Fruit fly (Drosophila melanogaster) whole organism, embryonic: ENCODE measurements around the gene MTF-1.

ENCODE experiments used
- Antp ChIP-seq: fragments of 200-800 bp; sonication (Bioruptor generic); optimal IDR thresholded peaks from 3 replicates; lab custom pipeline; 2016; ENCODE audit warnings: missing biosample characterization, missing genetic modification characterization
- Awh ChIP-seq: fragments of 200-800 bp; sonication (Bioruptor generic); IDR thresholded peaks from 2 replicates; pipeline ENCODE4, ENCODE4 v1.3.6; 2022; ENCODE audit warnings: missing biosample characterization, missing genetic modification characterization
- BEAF-32 ChIP-seq: fragments of 200-800 bp; sonication (Bioruptor generic); optimal IDR thresholded peaks from 3 replicates; lab custom pipeline; 2017; ENCODE audit warnings: missing biosample characterization, missing genetic modification characterization, mild to moderate bottlenecking, moderate library complexity, missing genetic modification reagents
- C15 ChIP-seq: fragments of 200-800 bp; sonication (Bioruptor generic); IDR thresholded peaks from 3 replicates; pipeline ENCODE4 v1.3.6; 2022; ENCODE audit warnings: missing biosample characterization, missing genetic modification characterization
- CG11093 ChIP-seq: fragments of 200-800 bp; sonication (Bioruptor generic); IDR thresholded peaks from 3 replicates; pipeline ENCODE4 v1.3.6; 2022; ENCODE audit warnings: missing biosample characterization, missing genetic modification characterization
- CG11398 ChIP-seq: fragments of 200-800 bp; sonication (Bioruptor generic); optimal IDR thresholded peaks from 2 replicates; lab custom pipeline; 2016; ENCODE audit warnings: missing biosample characterization, missing genetic modification characterization
- CG12942 ChIP-seq: fragments of 200-800 bp; sonication (Bioruptor generic); optimal IDR thresholded peaks from 3 replicates; lab custom pipeline; 2016; ENCODE audit warnings: missing biosample characterization, missing genetic modification characterization
- CG14050 ChIP-seq: fragments of 200-800 bp; sonication (Bioruptor generic); IDR thresholded peaks from 3 replicates; pipeline ENCODE4 v1.3.6; 2022; ENCODE audit warnings: missing biosample characterization, missing genetic modification characterization
- CG16813 ChIP-seq: fragments of 200-800 bp; sonication (Bioruptor generic); IDR thresholded peaks from 3 replicates; pipeline ENCODE4 v1.3.6; 2022; ENCODE audit warnings: missing biosample characterization, missing genetic modification characterization; ENCODE audit not compliant: partially characterized antibody
- CG17385 ChIP-seq: fragments of 200-800 bp; sonication (Bioruptor generic); optimal IDR thresholded peaks from 3 replicates; lab custom pipeline; 2018; ENCODE audit warnings: missing biosample characterization, mild to moderate bottlenecking, missing genetic modification characterization
- CG18599 ChIP-seq: fragments of 200-800 bp; sonication (Bioruptor generic); optimal IDR thresholded peaks from 3 replicates; lab custom pipeline; 2017; ENCODE audit warnings: missing biosample characterization, missing genetic modification characterization, mild to moderate bottlenecking, moderate library complexity, missing genetic modification reagents
- CG18619 ChIP-seq: fragments of 200-800 bp; sonication (Bioruptor generic); optimal IDR thresholded peaks from 3 replicates; lab custom pipeline; 2017; ENCODE audit warnings: missing biosample characterization, mild to moderate bottlenecking, missing genetic modification characterization
- CG31224 ChIP-seq: fragments of 200-800 bp; sonication (Bioruptor generic); IDR thresholded peaks from 2 replicates; pipeline ENCODE4 v1.3.6; 2022; ENCODE audit warnings: missing biosample characterization, missing genetic modification characterization
- CG34376 ChIP-seq: fragments of 200-800 bp; sonication (Bioruptor generic); optimal IDR thresholded peaks from 2 replicates; lab custom pipeline; 2018; ENCODE audit warnings: missing biosample characterization, mild to moderate bottlenecking, missing genetic modification characterization
- CG3726 ChIP-seq: fragments of 200-800 bp; sonication (Bioruptor generic); IDR thresholded peaks from 3 replicates; pipeline ENCODE4, ENCODE4 v1.3.6; 2022; ENCODE audit warnings: missing biosample characterization, missing genetic modification characterization
- CG4707 ChIP-seq: fragments of 200-800 bp; sonication (Bioruptor generic); optimal IDR thresholded peaks from 2 replicates; lab custom pipeline; 2018; ENCODE audit warnings: missing biosample characterization, mild to moderate bottlenecking, missing genetic modification characterization, moderate library complexity
- D19B ChIP-seq: fragments of 200-800 bp; sonication (Bioruptor generic); optimal IDR thresholded peaks from 2 replicates; lab custom pipeline; 2017; ENCODE audit warnings: missing biosample characterization, mild to moderate bottlenecking, missing genetic modification characterization
- Gug ChIP-seq: fragments of 200-800 bp; sonication (Bioruptor generic); IDR thresholded peaks from 4 replicates; pipeline ENCODE4 v1.3.6; 2022; ENCODE audit warnings: missing biosample characterization, missing genetic modification characterization
- HLH3B ChIP-seq: fragments of 200-800 bp; sonication (Bioruptor generic); IDR thresholded peaks from 2 replicates; pipeline ENCODE4 v1.3.6; 2022; ENCODE audit warnings: missing biosample characterization, missing genetic modification characterization
- HLH54F ChIP-seq: fragments of 200-800 bp; sonication (Bioruptor generic); optimal IDR thresholded peaks from 3 replicates; lab custom pipeline; 2016; ENCODE audit warnings: missing biosample characterization, missing genetic modification characterization
- Hr39 ChIP-seq: fragments of >200 bp; optimal IDR thresholded peaks from 2 replicates; lab custom pipeline; 2017
- Hr51 ChIP-seq, 2 experiments: fragments of 200-800 bp; sonication (Bioruptor generic); optimal IDR thresholded peaks; 2 replicates in 1 of 2; 3 replicates in 1 of 2; lab custom pipeline; 2016 to 2018; ENCODE audit warnings: missing biosample characterization in 2 of 2, missing genetic modification characterization in 2 of 2, mild to moderate bottlenecking in 1 of 2, moderate library complexity in 1 of 2
- NfI ChIP-seq: fragments of 200-800 bp; sonication (Bioruptor generic); optimal IDR thresholded peaks from 3 replicates; lab custom pipeline; 2018; ENCODE audit warnings: missing biosample characterization, mild to moderate bottlenecking, missing genetic modification characterization, moderate library complexity
- Spps ChIP-seq: fragments of 200-800 bp; sonication (Bioruptor generic); optimal IDR thresholded peaks from 2 replicates; lab custom pipeline; 2018; ENCODE audit warnings: missing biosample characterization, mild to moderate bottlenecking, missing genetic modification characterization
- Taf1 ChIP-seq: fragments of 200-800 bp; sonication (Bioruptor generic); IDR thresholded peaks from 2 replicates; pipeline ENCODE4 v1.3.6; 2022; ENCODE audit warnings: missing biosample characterization, missing genetic modification characterization
- ab ChIP-seq: fragments of 200-800 bp; sonication (Bioruptor generic); optimal IDR thresholded peaks from 2 replicates; lab custom pipeline; 2016; ENCODE audit warnings: missing biosample characterization, missing genetic modification characterization
- ara ChIP-seq: fragments of 200-800 bp; sonication (Bioruptor generic); IDR thresholded peaks from 2 replicates; pipeline ENCODE4 v1.3.6; 2022; ENCODE audit warnings: missing biosample characterization, missing genetic modification characterization
- bbx ChIP-seq: fragments of 200-800 bp; sonication (Bioruptor generic); IDR thresholded peaks from 2 replicates; pipeline ENCODE4 v1.3.6; 2022; ENCODE audit warnings: missing biosample characterization, missing genetic modification characterization; ENCODE audit not compliant: partially characterized antibody
- cad ChIP-seq: fragments of >200 bp; optimal IDR thresholded peaks from 2 replicates; lab custom pipeline; 2017; ENCODE audit warnings: missing biosample characterization, missing genetic modification characterization
- chinmo ChIP-seq: fragments of 200-800 bp; sonication (Bioruptor generic); IDR thresholded peaks from 4 replicates; pipeline ENCODE4 v1.3.6; 2022; ENCODE audit warnings: missing biosample characterization, missing genetic modification characterization; ENCODE audit not compliant: partially characterized antibody
- cwo ChIP-seq: fragments of 200-800 bp; sonication (Bioruptor generic); optimal IDR thresholded peaks from 3 replicates; lab custom pipeline; 2017; ENCODE audit warnings: missing biosample characterization, missing genetic modification characterization, mild to moderate bottlenecking, moderate library complexity, missing genetic modification reagents
- emc ChIP-seq: fragments of 200-800 bp; sonication (Bioruptor generic); optimal IDR thresholded peaks from 2 replicates; lab custom pipeline; 2016; ENCODE audit warnings: missing biosample characterization, missing genetic modification characterization
- eve ChIP-seq, 2 experiments: fragments of >200 bp; optimal IDR thresholded peaks; 2 replicates each; lab custom pipeline; 2017; ENCODE audit warnings: missing biosample characterization in 2 of 2, missing genetic modification characterization in 2 of 2
- gro ChIP-seq: fragments of 200-800 bp; sonication (Bioruptor generic); optimal IDR thresholded peaks from 2 replicates; lab custom pipeline; 2016; ENCODE audit warnings: missing biosample characterization, missing genetic modification characterization
- gsb-n ChIP-seq: fragments of 200-800 bp; sonication (Bioruptor generic); optimal IDR thresholded peaks from 3 replicates; lab custom pipeline; 2018; ENCODE audit warnings: missing biosample characterization, mild to moderate bottlenecking, missing genetic modification characterization
- h ChIP-seq: fragments of >200 bp; optimal IDR thresholded peaks from 2 replicates; lab custom pipeline; 2017
- hb ChIP-seq: fragments of 200-800 bp; sonication (Bioruptor generic); IDR thresholded peaks from 3 replicates; pipeline ENCODE4 v1.3.6; 2022; ENCODE audit warnings: missing biosample characterization, missing genetic modification characterization; ENCODE audit not compliant: partially characterized antibody
- hbn ChIP-seq: fragments of 200-800 bp; sonication (Bioruptor generic); IDR thresholded peaks from 2 replicates; pipeline ENCODE4 v1.3.6; 2022; ENCODE audit warnings: missing biosample characterization, missing genetic modification characterization; ENCODE audit not compliant: partially characterized antibody
- her ChIP-seq: fragments of 200-800 bp; sonication (Bioruptor generic); optimal IDR thresholded peaks from 2 replicates; lab custom pipeline; 2016; ENCODE audit warnings: missing biosample characterization, missing genetic modification characterization
- ind ChIP-seq: fragments of 200-800 bp; sonication (Bioruptor generic); optimal IDR thresholded peaks from 3 replicates; lab custom pipeline; 2016; ENCODE audit warnings: missing biosample characterization, missing genetic modification characterization
- lbe ChIP-seq: fragments of 200-800 bp; sonication (Bioruptor generic); optimal IDR thresholded peaks from 2 replicates; lab custom pipeline; 2016; ENCODE audit warnings: missing biosample characterization, mild to moderate bottlenecking, missing genetic modification characterization
- pan ChIP-seq, 4 experiments: fragments of >200 bp in 3 of 4; fragments of 200-800 bp in 1 of 4; sonication (Bioruptor generic) in 1 of 4; optimal IDR thresholded peaks in 3 of 4; IDR thresholded peaks in 1 of 4; 2 replicates each; pipeline versions ENCODE4 v1.3.6 to Lab custom; 2017 to 2022; ENCODE audit warnings: missing biosample characterization in 2 of 4, missing genetic modification characterization in 2 of 4, mixed read lengths in 1 of 4
- pb ChIP-seq: fragments of 200-800 bp; sonication (Bioruptor generic); optimal IDR thresholded peaks from 3 replicates; lab custom pipeline; 2016; ENCODE audit warnings: missing biosample characterization, missing genetic modification characterization
- phol ChIP-seq: fragments of 200-800 bp; sonication (Bioruptor generic); optimal IDR thresholded peaks from 3 replicates; lab custom pipeline; 2018; ENCODE audit warnings: missing biosample characterization, mild to moderate bottlenecking, missing genetic modification characterization, moderate library complexity
- slou ChIP-seq: fragments of 200-800 bp; sonication (Bioruptor generic); optimal IDR thresholded peaks from 3 replicates; lab custom pipeline; 2016; ENCODE audit warnings: missing biosample characterization, missing genetic modification characterization
- slp2 ChIP-seq: fragments of 200-800 bp; sonication (Bioruptor generic); optimal IDR thresholded peaks from 2 replicates; lab custom pipeline; 2016; ENCODE audit warnings: missing biosample characterization, missing genetic modification characterization
- toy ChIP-seq: fragments of 200-800 bp; sonication (Bioruptor generic); IDR thresholded peaks from 2 replicates; pipeline ENCODE4 v1.3.6; 2022; ENCODE audit warnings: missing biosample characterization, missing genetic modification characterization
- ttk ChIP-seq: fragments of 200-800 bp; sonication (Bioruptor generic); IDR thresholded peaks from 2 replicates; pipeline ENCODE4 v2.1.2; 2022; ENCODE audit warnings: missing biosample characterization, missing genetic modification characterization
- usp ChIP-seq: fragments of >200 bp; optimal IDR thresholded peaks from 2 replicates; lab custom pipeline; 2017; ENCODE audit warnings: missing biosample characterization, missing genetic modification characterization
- wdn ChIP-seq: fragments of 200-800 bp; sonication (Bioruptor generic); IDR thresholded peaks from 2 replicates; pipeline ENCODE4 v1.3.6; 2022; ENCODE audit warnings: missing biosample characterization, missing genetic modification characterization

The MTF-1 gene

DNA sequence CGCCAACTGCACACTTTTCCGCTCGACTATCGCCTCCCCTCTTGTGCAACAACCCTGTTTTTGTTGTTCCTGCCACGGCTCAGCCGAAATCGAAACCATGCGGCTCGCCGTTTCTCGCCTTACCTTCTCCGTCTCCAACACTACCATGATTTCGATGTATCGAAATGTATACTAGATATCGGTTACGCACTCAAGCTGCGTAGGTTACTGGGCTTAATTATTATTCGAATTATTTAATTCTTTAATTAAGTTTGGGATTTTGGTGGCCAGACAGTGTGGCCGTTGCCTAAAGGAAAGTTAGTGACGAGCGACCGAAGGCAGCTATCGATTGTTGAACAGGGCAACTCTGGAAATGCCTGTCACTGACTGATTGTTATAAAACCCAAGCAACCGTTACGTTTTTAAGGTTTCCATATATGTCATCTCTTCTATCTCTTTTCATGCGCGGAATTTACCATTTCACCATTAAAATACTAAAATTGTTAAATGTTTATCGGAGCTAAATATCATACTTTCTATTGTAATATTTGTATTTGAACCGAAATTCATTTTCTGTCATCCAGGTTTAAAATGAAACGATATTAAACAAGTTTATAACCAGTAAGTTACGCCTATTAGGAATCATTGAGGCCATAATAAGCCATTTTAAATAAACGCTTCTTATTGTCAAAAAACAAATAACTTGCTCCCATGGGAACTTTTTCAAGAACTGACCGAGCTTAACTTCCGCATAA lies 27.8 kb upstream of the MTF-1 start, which contains the start of gene eIF4E1 (continued):
- TF ChIP-seq bbx (GFP tag; lab: Robert Waterston, UW) (peak; percentile 85), chinmo (0 out of 4 replicates have a peak, but pooled peaks have one; percentile 19), eve (GFP tag; optimal IDR thresholded peaks at IDR 0.05; lab: Kevin White, UChicago) (no peak), HLH54F (peak; percentile 29), CG4707 (GFP tag; lab: Kevin White, UChicago) (no peak), cad (GFP tag; lab: Kevin White, UChicago) (no peak), lbe (GFP tag; lab: Kevin White, UChicago) (no peak), HLH3B (GFP tag; lab: Robert Waterston, UW) (no peak), Spps (no peak), wdn (GFP tag; lab: Robert Waterston, UW) (no peak), usp (GFP tag; lab: Kevin White, UChicago) (no peak), CG31224 (GFP tag; lab: Robert Waterston, UW) (no peak), toy (GFP tag; lab: Robert Waterston, UW) (no peak), cwo (no peak), CG11093 (GFP tag; lab: Robert Waterston, UW) (no peak), CG16813 (GFP tag; lab: Robert Waterston, UW) (peak; percentile 82), CG14050 (GFP tag; lab: Robert Waterston, UW) (no peak), Antp (GFP tag; lab: Kevin White, UChicago) (peak; percentile 24), hbn (GFP tag; lab: Robert Waterston, UW) (peak; percentile 57), ara (GFP tag; lab: Robert Waterston, UW) (no peak), ttk (no peak), slp2 (no peak), Awh (GFP tag; lab: Robert Waterston, UW) (no peak), gro (GFP tag; lab: Kevin White, UChicago) (peak; percentile 32), C15 (GFP tag; lab: Robert Waterston, UW) (no peak), ind (GFP tag; lab: Kevin White, UChicago) (no peak), phol (tag; lab: Kevin White, UChicago) (peak; percentile 62), emc (GFP tag; lab: Kevin White, UChicago) (no peak), ab (GFP tag; lab: Kevin White, UChicago) (no peak), slou (GFP tag; lab: Kevin White, UChicago) (peak; percentile 9), CG18619 (GFP tag; lab: Kevin White, UChicago) (no peak), Hr39 (no peak), hb (0 out of 3 replicates have a peak, but pooled peaks have one; percentile 62), pb (GFP tag; lab: Kevin White, UChicago) (peak; percentile 7), gsb-n (tag; lab: Kevin White, UChicago) (no peak), h (lab: Kevin White, UChicago) (no peak), CG11398 (GFP tag; lab: Kevin White, UChicago) (no peak), pan (optimal IDR thresholded peaks at IDR 0.05; lab: Kevin White, UChicago) (no peak), pan (GFP tag; optimal IDR thresholded peaks at IDR 0.05 in 1 of 2, IDR thresholded peaks at IDR 0.05 in 1 of 2) (no peak), BEAF-32 (GFP tag; lab: Kevin White, UChicago) (peak; percentile 90), Hr51 (GFP tag; optimal IDR thresholded peaks at IDR 0.05; lab: Kevin White, UChicago) (no peak), Taf1 (GFP tag; lab: Robert Waterston, UW) (no peak), CG3726 (no peak), Gug (GFP tag; lab: Robert Waterston, UW) (peak; percentile 33; the same call in 1 of the 4 replicates), CG17385 (GFP tag; lab: Kevin White, UChicago) (no peak), NfI (GFP tag; lab: Kevin White, UChicago) (peak; percentile 27), CG18599 (GFP tag; lab: Kevin White, UChicago) (no peak), CG34376 (no peak), CG12942 (GFP tag; lab: Kevin White, UChicago) (no peak), D19B (GFP tag; lab: Kevin White, UChicago) (no peak), her (GFP tag; lab: Kevin White, UChicago) (peak; percentile 5)
